Worm (Caenorhabditis elegans): ENCODE measurements around the gene T19H12.6.

Gene T19H12.6

ce11 chrV:4846507-4846906 lies 31.0 kb downstream of the T19H12.6 start:
- TF ChIP-seq zag-1 (tag; optimal IDR thresholded peaks at IDR 0.05) = no peak
- TF ChIP-seq aha-1 (tag) = peak; percentile 95
- no peak for TF ChIP-seq nhr-10 (tag; optimal IDR thresholded peaks at IDR 0.05)
- no peak for TF ChIP-seq jun-1 (tag; optimal IDR thresholded peaks at IDR 0.05)

ce11 chrV:4844591-4844990 lies 32.9 kb downstream of the T19H12.6 start, which contains the start of gene abhd-5.2:
Gene abhd-5.2, plus strand, starts transcription at chrV:4844685.
- peak in 1 of 2 experiments; percentile 83 for TF ChIP-seq daf-16 (GFP tag; optimal IDR thresholded peaks at IDR 0.05)
- peak; percentile 51 for TF ChIP-seq daf-16 (tag; optimal IDR thresholded peaks at IDR 0.05)
- no peak for TF ChIP-seq lir-3 (tag; optimal IDR thresholded peaks at IDR 0.05)
- no peak for TF ChIP-seq madf-9 (GFP tag; conservative IDR thresholded peaks at IDR 0.05)
- peak; percentile 3 for TF ChIP-seq pqm-1 (tag; optimal IDR thresholded peaks at IDR 0.05)
- TF ChIP-seq spr-3 (GFP tag; optimal IDR thresholded peaks at IDR 0.05) = no peak
- TF ChIP-seq duxl-1 (tag; optimal IDR thresholded peaks at IDR 0.05; ENCODE audit: poor library complexity) = no peak
- TF ChIP-seq tag-97 (GFP tag; IDR thresholded peaks at IDR 0.05) = no peak
- no peak for TF ChIP-seq fkh-10 (GFP tag; optimal IDR thresholded peaks at IDR 0.05)
- TF ChIP-seq hmg-1.1 (GFP tag; IDR thresholded peaks at IDR 0.05) = no peak
- TF ChIP-seq mxl-3 (GFP tag; optimal IDR thresholded peaks at IDR 0.05) = peak; percentile 53
- no peak for TF ChIP-seq aly-2 (tag; optimal IDR thresholded peaks at IDR 0.05)
- TF ChIP-seq unc-62 (GFP tag; optimal IDR thresholded peaks at IDR 0.05 in 1 of 2) = peak in 1 of 2 experiments; percentile 67
- TF ChIP-seq unc-62 (tag; optimal IDR thresholded peaks at IDR 0.05) = no peak
- TF ChIP-seq lin-29 (GFP tag; IDR thresholded peaks at IDR 0.05) = no peak
- TF ChIP-seq nhr-28 (tag; optimal IDR thresholded peaks at IDR 0.05) = peak; percentile 85
- no peak for TF ChIP-seq ztf-7 (tag; optimal IDR thresholded peaks at IDR 0.05)
- TF ChIP-seq daf-8 (GFP tag; IDR thresholded peaks at IDR 0.05) = no peak
- TF ChIP-seq mes-2 (tag; optimal IDR thresholded peaks at IDR 0.05; ENCODE audit: poor library complexity, severe bottlenecking) = peak; percentile 32
- no peak for TF ChIP-seq F10B5.3 (tag; optimal IDR thresholded peaks at IDR 0.05)
- TF ChIP-seq tra-1 (GFP tag; IDR thresholded peaks at IDR 0.05) = no peak
- peak; percentile 19 for TF ChIP-seq nhr-11 (tag; optimal IDR thresholded peaks at IDR 0.05)
- no peak for TF ChIP-seq fos-1 (tag; optimal IDR thresholded peaks at IDR 0.05)
- TF ChIP-seq lin-13 (GFP tag; optimal IDR thresholded peaks at IDR 0.05) = peak; percentile 36
- peak; percentile 72 for TF ChIP-seq hlh-11 (tag; optimal IDR thresholded peaks at IDR 0.05)
- no peak for TF ChIP-seq daf-19 (GFP tag; conservative IDR thresholded peaks at IDR 0.05)
- no peak for TF ChIP-seq gei-8 (GFP tag; optimal IDR thresholded peaks at IDR 0.05)
- peak; percentile 47; the same call in 1 of the 2 replicates for TF ChIP-seq dmd-6 (GFP tag; IDR thresholded peaks at IDR 0.05)
- no peak for TF ChIP-seq vab-7 (GFP tag; IDR thresholded peaks at IDR 0.05)
- no peak for TF ChIP-seq mxl-2 (GFP tag; conservative IDR thresholded peaks at IDR 0.05)
- TF ChIP-seq snpc-1.2 (GFP tag; IDR thresholded peaks at IDR 0.05) = no peak
- no peak for TF ChIP-seq dpl-1 (GFP tag; optimal IDR thresholded peaks at IDR 0.05)
- TF ChIP-seq hif-1 (tag; optimal IDR thresholded peaks at IDR 0.05) = peak in 1 of 2 experiments; percentile 6
- TF ChIP-seq zag-1 (tag; optimal IDR thresholded peaks at IDR 0.05) = no peak
- TF ChIP-seq lin-1 (GFP tag; IDR thresholded peaks at IDR 0.05) = no peak
- no peak for TF ChIP-seq nhr-25 (tag; optimal IDR thresholded peaks at IDR 0.05; ENCODE audit: borderline replicate concordance, insufficient read depth)
- TF ChIP-seq zip-2 (tag; optimal IDR thresholded peaks at IDR 0.05) = no peak
- TF ChIP-seq nhr-102 (tag; optimal IDR thresholded peaks at IDR 0.05) = peak; percentile 86
- TF ChIP-seq D1046.2 (GFP tag; IDR thresholded peaks at IDR 0.05) = no peak
- TF ChIP-seq saeg-2 (GFP tag; IDR thresholded peaks at IDR 0.05) = no peak
- no peak for TF ChIP-seq R02D3.7 (tag; optimal IDR thresholded peaks at IDR 0.05)
- TF ChIP-seq spr-1 (tag; optimal IDR thresholded peaks at IDR 0.05) = no peak
- TF ChIP-seq snpc-4 (tag; optimal IDR thresholded peaks at IDR 0.05) = no peak
- TF ChIP-seq dve-1 (tag; optimal IDR thresholded peaks at IDR 0.05; ENCODE audit: insufficient read depth) = peak; percentile 64
- no peak for TF ChIP-seq dmd-8 (GFP tag; IDR thresholded peaks at IDR 0.05)
- TF ChIP-seq unc-130 (GFP tag; optimal IDR thresholded peaks at IDR 0.05) = no peak
- no peak for TF ChIP-seq mdl-1 (tag; optimal IDR thresholded peaks at IDR 0.05)
- TF ChIP-seq nhr-77 (tag; optimal IDR thresholded peaks at IDR 0.05) = peak; percentile 22
